Fruit fly (Drosophila melanogaster): ENCODE data around the gene CG11109.
A peak's percentile ranks its signal among the peaks of the same experiment; 100 is the strongest.

Gene CG11109

DNA sequence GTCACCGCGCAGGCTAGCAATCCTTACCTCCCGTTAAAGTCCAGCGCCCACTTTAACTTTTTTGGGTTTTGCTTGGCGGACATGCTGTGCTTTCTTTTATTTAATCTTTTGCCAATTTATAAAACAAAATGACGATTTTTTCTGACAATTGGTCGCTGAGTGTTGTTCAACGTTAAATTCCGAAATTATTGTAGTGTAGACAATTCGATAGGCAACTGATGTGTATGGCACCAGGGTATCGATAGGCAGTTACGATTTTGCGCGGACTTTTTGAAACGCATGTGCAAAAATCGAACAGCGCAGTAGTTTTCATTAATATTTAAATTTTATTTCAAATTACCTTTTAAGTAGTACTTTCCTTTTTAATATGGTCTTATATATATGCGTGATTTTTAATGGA is 3.9 kb upstream of the CG11109 start, which contains the start of gene EMC4 (continued):
- TF ChIP-seq NFAT (GFP tag; IDR thresholded peaks at IDR 0.05) (peak; percentile 25; the same call in 1 of the 2 replicates), CTCF (GFP tag; optimal IDR thresholded peaks at IDR 0.05) (peak; percentile 14), sug (tag; optimal IDR thresholded peaks at IDR 0.05) (peak; percentile 59), CG9797 (GFP tag; optimal IDR thresholded peaks at IDR 0.05) (peak; percentile 24), Fer2 (tag; optimal IDR thresholded peaks at IDR 0.05) (no peak), CG12219 (GFP tag; optimal IDR thresholded peaks at IDR 0.05) (no peak), Dad (GFP tag; optimal IDR thresholded peaks at IDR 0.05) (peak; percentile 56), Mad (GFP tag; optimal IDR thresholded peaks at IDR 0.05) (peak; percentile 43), unpg (GFP tag; optimal IDR thresholded peaks at IDR 0.05) (peak; percentile 33), CG17186 (GFP tag; optimal IDR thresholded peaks at IDR 0.05) (peak; percentile 48), usp (GFP tag; optimal IDR thresholded peaks at IDR 0.05) (no peak), emc (GFP tag; optimal IDR thresholded peaks at IDR 0.05) (peak; percentile 23), Hr3 (GFP tag; optimal IDR thresholded peaks at IDR 0.05) (peak; percentile 28), CG1233 (GFP tag; optimal IDR thresholded peaks at IDR 0.05) (peak; percentile 22), dmrt99B (tag; optimal IDR thresholded peaks at IDR 0.05) (no peak), Deaf1 (tag; optimal IDR thresholded peaks at IDR 0.05) (peak; percentile 11), dmrt11E (tag; optimal IDR thresholded peaks at IDR 0.05) (no peak), CG11560 (tag; IDR thresholded peaks at IDR 0.05) (no peak), CG8281 (tag; optimal IDR thresholded peaks at IDR 0.05) (no peak), CG10267 (tag; optimal IDR thresholded peaks at IDR 0.05) (peak; percentile 97), bab2 (GFP tag; optimal IDR thresholded peaks at IDR 0.05) (peak; percentile 36), tin (GFP tag; optimal IDR thresholded peaks at IDR 0.05) (peak; percentile 51), lbe (GFP tag; optimal IDR thresholded peaks at IDR 0.05) (peak; percentile 80), CG6175 (GFP tag; IDR thresholded peaks at IDR 0.05) (peak; percentile 21; the same call in 1 of the 3 replicates), CG10654 (GFP tag; optimal IDR thresholded peaks at IDR 0.05) (no peak), CG9876 (GFP tag; optimal IDR thresholded peaks at IDR 0.05) (no peak), crol (GFP tag; IDR thresholded peaks at IDR 0.05) (no peak), shn (GFP tag; optimal IDR thresholded peaks at IDR 0.05) (peak; percentile 24), CG11504 (tag; optimal IDR thresholded peaks at IDR 0.05) (peak; percentile 29), MESR4 (GFP tag; optimal IDR thresholded peaks at IDR 0.05) (peak; percentile 85), CG10543 (GFP tag; optimal IDR thresholded peaks at IDR 0.05) (no peak), CG15269 (tag; optimal IDR thresholded peaks at IDR 0.05) (peak; percentile 14), CG10209 (GFP tag; optimal IDR thresholded peaks at IDR 0.05) (peak; percentile 9), Hmr (GFP tag; optimal IDR thresholded peaks at IDR 0.05) (peak; percentile 29), NC2α (GFP tag; optimal IDR thresholded peaks at IDR 0.05) (no peak), CG30020 (tag; optimal IDR thresholded peaks at IDR 0.05) (peak; percentile 32), Awh (GFP tag; IDR thresholded peaks at IDR 0.05) (no peak), esg (GFP tag; conservative IDR thresholded peaks at IDR 0.05) (no peak), ci (GFP tag; IDR thresholded peaks at IDR 0.05) (peak; percentile 61; the same call in 1 of the 3 replicates), CG6683 (GFP tag; optimal IDR thresholded peaks at IDR 0.05) (peak; percentile 43), CG2199 (GFP tag; IDR thresholded peaks at IDR 0.05) (peak; percentile 70; the same call in 1 of the 3 replicates), CG10979 (tag; optimal IDR thresholded peaks at IDR 0.05) (peak; percentile 28), CG13123 (GFP tag; optimal IDR thresholded peaks at IDR 0.05) (peak; percentile 3), Chrac-16 (GFP tag; optimal IDR thresholded peaks at IDR 0.05) (peak; percentile 39), ind (GFP tag; optimal IDR thresholded peaks at IDR 0.05) (peak; percentile 46), Bgb (GFP tag; IDR thresholded peaks at IDR 0.05; ENCODE audit: partially characterized antibody) (peak; percentile 80), tna (GFP tag; IDR thresholded peaks at IDR 0.05; ENCODE audit: partially characterized antibody) (peak; percentile 50; the same call in 1 of the 2 replicates), CG16813 (GFP tag; IDR thresholded peaks at IDR 0.05; ENCODE audit: partially characterized antibody) (peak; percentile 69; the same call in 2 of the 3 replicates), CG3995 (GFP tag; optimal IDR thresholded peaks at IDR 0.05) (no peak), chif (GFP tag; optimal IDR thresholded peaks at IDR 0.05) (peak; percentile 22 to 51), Neu2 (GFP tag; optimal IDR thresholded peaks at IDR 0.05; ENCODE audit: borderline replicate concordance) (no peak)

Data from whole organism, embryonic.